Worm (Caenorhabditis elegans): Measurements from ENCODE around the gene ref-1.

The ref-1 gene

DNA sequence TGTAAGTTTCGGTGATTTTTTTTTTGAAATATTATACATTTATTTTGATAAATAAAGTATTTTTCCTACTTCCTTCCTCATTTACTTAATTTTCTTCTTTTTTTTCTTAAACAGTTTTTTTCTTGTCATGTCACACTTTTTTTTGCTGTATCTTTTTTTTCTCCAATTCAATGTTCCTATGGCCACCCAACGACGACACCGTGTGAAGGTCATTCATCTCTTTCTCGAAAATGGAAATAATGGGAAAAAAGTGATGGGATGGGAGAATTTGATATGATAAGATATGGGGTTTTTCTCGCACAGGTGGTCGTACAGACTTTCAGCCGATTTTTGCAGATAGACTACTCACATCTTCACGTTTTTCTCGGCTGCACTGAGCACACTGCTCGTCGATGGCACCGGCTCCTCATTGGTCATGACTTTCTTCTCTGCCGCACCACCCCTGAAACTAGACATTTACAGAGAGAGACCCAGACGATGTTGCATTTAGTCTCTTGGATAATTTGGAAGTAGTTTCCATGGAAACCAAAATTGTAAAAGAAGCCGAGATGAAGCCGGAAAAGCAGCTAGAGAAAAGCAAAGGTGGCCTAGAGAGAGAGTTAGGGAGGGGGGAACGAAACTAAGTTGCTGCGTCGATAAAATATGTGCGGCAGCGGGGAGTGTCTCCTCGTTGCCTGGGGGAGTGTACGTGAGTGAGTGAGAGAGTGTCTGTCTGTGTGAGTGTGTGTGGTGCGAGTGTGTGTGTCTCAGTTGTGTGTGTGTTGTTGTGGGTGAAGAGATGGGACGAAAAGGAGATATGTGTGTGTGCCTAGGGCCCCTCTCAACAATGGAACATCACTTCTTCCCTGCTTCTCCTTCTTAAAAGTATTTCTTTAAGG, 49.1 kb upstream of the ref-1 start, which contains the start of gene daf-19 (continued):
- no peak for TF ChIP-seq zag-1 (tag; optimal IDR thresholded peaks at IDR 0.05)
- TF ChIP-seq grh-1 (GFP tag; IDR thresholded peaks at IDR 0.05): no peak
- peak; percentile 51 for TF ChIP-seq sox-4 (tag; optimal IDR thresholded peaks at IDR 0.05)
- TF ChIP-seq unc-98 (GFP tag; IDR thresholded peaks at IDR 0.05): no peak
- TF ChIP-seq lin-35 (GFP tag; optimal IDR thresholded peaks at IDR 0.05): peak; percentile 28 to 50
- TF ChIP-seq nhr-11 (tag; optimal IDR thresholded peaks at IDR 0.05): peak; percentile 65
- no peak for TF ChIP-seq hpl-2 (GFP tag; optimal IDR thresholded peaks at IDR 0.05)
- peak; percentile 52 for TF ChIP-seq nhr-20 (tag; optimal IDR thresholded peaks at IDR 0.05)
- TF ChIP-seq sptf-1 (tag; optimal IDR thresholded peaks at IDR 0.05): no peak
- TF ChIP-seq ztf-11 (tag; optimal IDR thresholded peaks at IDR 0.05): peak in 1 of 2 experiments; percentile 73
- peak; percentile 45 for TF ChIP-seq tbx-2 (tag; optimal IDR thresholded peaks at IDR 0.05)
- TF ChIP-seq C16A3.4 (tag; optimal IDR thresholded peaks at IDR 0.05): peak; percentile 16
- TF ChIP-seq fkh-10 (GFP tag; optimal IDR thresholded peaks at IDR 0.05): peak; percentile 35
- peak; percentile 52 for TF ChIP-seq unc-86 (tag; optimal IDR thresholded peaks at IDR 0.05)
- TF ChIP-seq efl-3 (GFP tag; optimal IDR thresholded peaks at IDR 0.05): no peak
- no peak for TF ChIP-seq unc-30 (tag; optimal IDR thresholded peaks at IDR 0.05)
- no peak for TF ChIP-seq unc-130 (tag; optimal IDR thresholded peaks at IDR 0.05)
- TF ChIP-seq hlh-4 (tag; optimal IDR thresholded peaks at IDR 0.05): no peak
- TF ChIP-seq dsc-1 (tag; optimal IDR thresholded peaks at IDR 0.05): peak; percentile 68
- TF ChIP-seq skn-1 (tag; optimal IDR thresholded peaks at IDR 0.05): peak; percentile 49
- TF ChIP-seq lin-13 (GFP tag; optimal IDR thresholded peaks at IDR 0.05): no peak
- no peak for TF ChIP-seq egl-27 (tag; optimal IDR thresholded peaks at IDR 0.05)
- no peak for TF ChIP-seq mab-9 (GFP tag; IDR thresholded peaks at IDR 0.05)
- no peak for TF ChIP-seq F16B12.6 (tag; optimal IDR thresholded peaks at IDR 0.05)
- TF ChIP-seq dpl-1 (GFP tag; optimal IDR thresholded peaks at IDR 0.05): peak in 2 of 3 experiments; percentile 10 to 19
- TF ChIP-seq ceh-82 (tag; optimal IDR thresholded peaks at IDR 0.05): peak in 2 of 3 experiments; percentile 30 to 71
- TF ChIP-seq hlh-17 (GFP tag; optimal IDR thresholded peaks at IDR 0.05; ENCODE audit: borderline replicate concordance): no peak
- TF ChIP-seq fkh-8 (tag; optimal IDR thresholded peaks at IDR 0.05): peak; percentile 96
- TF ChIP-seq snu-23 (GFP tag; optimal IDR thresholded peaks at IDR 0.05): peak; percentile 70
- TF ChIP-seq isw-1 (GFP tag; IDR thresholded peaks at IDR 0.05): peak; percentile 20
- TF ChIP-seq fos-1 (tag; optimal IDR thresholded peaks at IDR 0.05): peak; percentile 61
- no peak for TF ChIP-seq ets-5 (GFP tag; IDR thresholded peaks at IDR 0.05)
- TF ChIP-seq pag-3 (tag; optimal IDR thresholded peaks at IDR 0.05; ENCODE audit: borderline replicate concordance, insufficient read depth): no peak
- peak; percentile 76 for TF ChIP-seq lin-14 (GFP tag; optimal IDR thresholded peaks at IDR 0.05)
- TF ChIP-seq snpc-4 (tag; optimal IDR thresholded peaks at IDR 0.05): no peak
- no peak for TF ChIP-seq fkh-4 (tag; optimal IDR thresholded peaks at IDR 0.05; ENCODE audit: borderline replicate concordance)
- peak; percentile 3 for TF ChIP-seq zip-4 (GFP tag; optimal IDR thresholded peaks at IDR 0.05)

DNA sequence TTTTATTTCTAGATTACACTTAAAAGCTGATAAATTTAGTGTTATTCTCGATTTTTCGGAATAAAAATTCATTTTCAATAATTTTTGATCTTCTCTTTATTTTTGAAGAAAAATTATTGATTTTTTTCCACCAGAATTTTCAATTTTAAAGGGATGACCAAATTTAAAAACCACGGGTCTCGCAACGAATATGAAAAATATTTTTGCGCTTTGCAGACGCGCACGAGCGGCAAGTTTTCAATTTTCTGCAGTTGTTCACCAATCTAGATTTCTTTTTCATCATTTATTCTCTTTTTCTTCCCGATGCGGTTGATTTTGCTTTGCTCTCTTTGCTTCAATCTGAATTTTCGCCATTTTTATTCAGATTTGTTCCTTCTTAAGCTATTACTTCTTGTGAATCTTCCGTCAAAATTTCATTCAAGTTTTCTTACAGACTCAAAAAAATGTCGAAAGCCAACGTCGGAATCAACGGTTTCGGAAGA, 47.4 kb upstream of the ref-1 start, which contains the start of gene gpd-4:
gpd-4 (plus strand) TSS at position 432 of the 482 bp plus-strand sequence.
- TF ChIP-seq nhr-76 (tag; optimal IDR thresholded peaks at IDR 0.05) (no peak), efl-1 (optimal IDR thresholded peaks at IDR 0.05) (peak in 1 of 2 experiments; percentile 13), efl-1 (GFP tag; optimal IDR thresholded peaks at IDR 0.05 in 1 of 2) (no peak), irx-1 (tag; optimal IDR thresholded peaks at IDR 0.05) (no peak), nhr-84 (tag; optimal IDR thresholded peaks at IDR 0.05) (no peak)
